Fruit fly (Drosophila melanogaster): ENCODE measurements around the gene CG17803.

The CG17803 gene

DNA sequence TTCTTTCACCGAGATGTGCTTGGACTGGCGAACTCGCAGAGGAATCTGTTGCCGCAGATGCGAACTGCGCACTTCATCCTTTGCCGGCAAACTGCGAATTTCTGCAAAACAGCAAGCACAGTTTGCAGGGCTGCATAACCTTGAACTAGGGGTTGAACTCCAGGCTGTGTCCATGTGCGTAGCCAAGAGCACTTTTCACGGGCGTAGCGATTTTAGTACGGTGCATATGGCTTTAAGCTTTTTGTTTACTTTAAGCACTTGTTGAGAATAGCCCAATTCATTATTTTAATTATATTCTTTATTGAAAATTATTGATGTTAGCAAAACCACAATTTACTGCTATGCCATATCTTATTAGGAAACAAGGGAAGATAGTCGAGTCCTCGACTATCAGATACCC lies at the start of gene CG17803:
CG17803 (minus strand) TSS at position 249 of the 400 bp plus-strand sequence.
- TF ChIP-seq Myc (optimal IDR thresholded peaks at IDR 0.05) (no peak), ttk (optimal IDR thresholded peaks at IDR 0.05) (no peak), psq (optimal IDR thresholded peaks at IDR 0.05) (no peak), insv (optimal IDR thresholded peaks at IDR 0.05) (no peak), Sin3A (optimal IDR thresholded peaks at IDR 0.05) (no peak), h (optimal IDR thresholded peaks at IDR 0.05) (no peak)

DNA sequence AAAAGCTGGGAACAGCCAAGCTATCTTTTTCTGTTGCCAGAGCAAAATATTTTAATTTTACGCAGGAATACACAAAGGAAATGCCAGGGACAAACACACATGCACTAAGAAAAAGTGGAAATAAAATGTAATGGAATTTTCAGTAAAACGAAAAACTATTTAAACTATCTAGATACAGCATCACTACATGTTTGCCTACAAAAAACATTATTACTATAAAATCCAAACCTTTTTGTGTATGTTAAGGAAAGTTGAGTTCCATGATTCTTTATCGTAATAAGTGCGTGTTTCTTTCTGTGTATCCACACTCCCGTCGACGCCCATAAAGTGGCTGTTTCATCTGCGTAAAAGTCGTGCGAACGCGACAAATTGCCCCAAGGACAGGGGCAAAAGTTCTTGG lies 47.9 kb upstream of the CG17803 start:
- TF ChIP-seq insv (optimal IDR thresholded peaks at IDR 0.05) (no peak), Myc (optimal IDR thresholded peaks at IDR 0.05) (no peak), psq (optimal IDR thresholded peaks at IDR 0.05) (no peak), Sin3A (optimal IDR thresholded peaks at IDR 0.05) (no peak), ttk (optimal IDR thresholded peaks at IDR 0.05) (no peak), h (optimal IDR thresholded peaks at IDR 0.05) (no peak)

DNA sequence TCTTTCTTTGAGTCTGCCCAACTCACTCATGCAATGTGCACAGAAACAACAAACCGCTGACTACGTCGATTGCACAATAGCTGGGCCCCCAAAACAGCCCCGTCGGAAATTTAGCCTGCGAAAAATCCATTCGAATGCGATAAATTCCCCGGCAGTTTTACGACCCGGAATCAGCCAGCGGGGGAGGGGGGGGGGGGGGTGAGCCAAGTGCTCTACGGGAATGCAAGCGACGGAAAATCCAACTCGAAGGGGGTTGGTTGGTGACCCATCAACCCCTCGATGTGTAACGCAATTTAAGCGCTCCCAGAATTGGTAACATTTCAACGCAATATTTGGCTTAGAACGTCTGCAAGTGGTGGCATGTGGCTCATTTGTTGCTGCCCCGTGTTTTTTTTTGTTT lies 45.7 kb upstream of the CG17803 start:
- TF ChIP-seq ttk (optimal IDR thresholded peaks at IDR 0.05) (no peak), insv (optimal IDR thresholded peaks at IDR 0.05) (no peak), h (optimal IDR thresholded peaks at IDR 0.05) (no peak), Sin3A (optimal IDR thresholded peaks at IDR 0.05) (no peak)

DNA sequence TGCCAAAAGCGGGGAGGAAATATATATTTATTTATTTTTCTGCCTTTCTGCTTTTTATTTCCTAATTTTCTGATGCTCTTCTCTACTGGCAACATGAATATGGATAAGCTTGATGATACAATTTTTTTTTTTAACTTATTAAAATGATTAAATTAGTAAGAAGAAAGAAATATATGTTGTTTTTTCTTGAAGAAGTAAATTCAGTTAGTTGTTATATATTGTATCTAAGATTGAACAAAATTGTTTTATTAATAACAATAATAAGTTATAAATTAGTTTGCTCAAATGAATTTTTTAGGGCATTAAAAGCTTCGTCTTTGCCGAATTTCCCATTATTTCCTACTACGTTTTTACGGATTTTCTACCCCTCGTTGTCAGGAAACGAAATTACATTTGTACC lies 29.2 kb upstream of the CG17803 start:
- no peak for TF ChIP-seq Myc (optimal IDR thresholded peaks at IDR 0.05)
- TF ChIP-seq h (optimal IDR thresholded peaks at IDR 0.05) = no peak
- TF ChIP-seq Sin3A (optimal IDR thresholded peaks at IDR 0.05) = no peak
- no peak for TF ChIP-seq ttk (optimal IDR thresholded peaks at IDR 0.05)
- TF ChIP-seq insv (optimal IDR thresholded peaks at IDR 0.05) = no peak
- no peak for TF ChIP-seq psq (optimal IDR thresholded peaks at IDR 0.05)

DNA sequence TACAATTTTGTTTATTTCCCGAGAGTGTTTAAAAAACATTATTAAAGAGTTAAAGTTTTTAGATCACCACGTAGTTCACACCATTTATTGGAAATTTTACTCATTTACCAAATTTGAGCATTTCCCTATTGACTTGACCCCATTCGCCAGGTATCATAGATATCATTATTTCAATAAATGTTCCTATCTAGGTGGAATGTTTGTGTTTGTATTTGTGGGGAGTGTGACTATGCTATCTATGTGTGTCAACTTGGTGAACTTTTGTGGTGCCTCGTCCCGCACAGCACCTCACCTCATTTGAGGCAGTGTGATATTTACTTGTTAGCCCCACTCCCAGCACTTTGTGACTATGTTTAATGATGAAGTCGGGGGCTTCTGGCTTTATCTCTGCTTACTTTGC lies 27.3 kb upstream of the CG17803 start:
- TF ChIP-seq Myc (optimal IDR thresholded peaks at IDR 0.05) = no peak
- no peak for TF ChIP-seq Sin3A (optimal IDR thresholded peaks at IDR 0.05)
- no peak for TF ChIP-seq insv (optimal IDR thresholded peaks at IDR 0.05)
- TF ChIP-seq h (optimal IDR thresholded peaks at IDR 0.05) = no peak
- no peak for TF ChIP-seq psq (optimal IDR thresholded peaks at IDR 0.05)
- TF ChIP-seq ttk (optimal IDR thresholded peaks at IDR 0.05) = no peak

DNA sequence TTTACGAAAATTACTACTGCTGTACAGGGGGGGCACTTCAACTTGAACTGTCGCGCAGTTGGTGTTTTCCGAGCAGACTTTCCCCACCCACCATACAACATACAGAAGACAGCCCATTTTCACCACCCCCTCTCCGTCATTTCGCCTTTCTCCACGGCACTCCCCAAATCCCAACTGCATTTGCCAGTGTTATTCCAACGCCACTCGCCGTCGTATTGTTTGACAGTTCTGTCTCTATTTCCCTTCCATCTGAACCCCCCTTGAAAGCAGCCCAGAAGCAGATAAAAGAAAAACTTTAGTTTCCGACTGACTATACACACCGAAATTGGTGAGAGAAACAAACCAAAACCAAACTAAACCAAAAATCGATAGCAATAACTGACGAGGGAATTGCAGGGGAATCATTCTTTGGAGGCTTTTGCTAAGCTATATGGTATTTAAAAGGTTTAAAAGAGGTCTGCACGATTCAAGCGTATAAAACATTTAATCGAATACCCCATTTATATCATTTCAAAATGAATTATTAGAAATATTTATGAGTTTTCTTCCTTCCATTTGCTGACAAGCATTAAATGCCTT lies 25.8 kb upstream of the CG17803 start:
- no peak for TF ChIP-seq psq (optimal IDR thresholded peaks at IDR 0.05)
- TF ChIP-seq h (optimal IDR thresholded peaks at IDR 0.05) = no peak
- no peak for TF ChIP-seq insv (optimal IDR thresholded peaks at IDR 0.05)
- TF ChIP-seq ttk (optimal IDR thresholded peaks at IDR 0.05) = no peak
- TF ChIP-seq Myc (optimal IDR thresholded peaks at IDR 0.05) = no peak
- no peak for TF ChIP-seq Sin3A (optimal IDR thresholded peaks at IDR 0.05)

DNA sequence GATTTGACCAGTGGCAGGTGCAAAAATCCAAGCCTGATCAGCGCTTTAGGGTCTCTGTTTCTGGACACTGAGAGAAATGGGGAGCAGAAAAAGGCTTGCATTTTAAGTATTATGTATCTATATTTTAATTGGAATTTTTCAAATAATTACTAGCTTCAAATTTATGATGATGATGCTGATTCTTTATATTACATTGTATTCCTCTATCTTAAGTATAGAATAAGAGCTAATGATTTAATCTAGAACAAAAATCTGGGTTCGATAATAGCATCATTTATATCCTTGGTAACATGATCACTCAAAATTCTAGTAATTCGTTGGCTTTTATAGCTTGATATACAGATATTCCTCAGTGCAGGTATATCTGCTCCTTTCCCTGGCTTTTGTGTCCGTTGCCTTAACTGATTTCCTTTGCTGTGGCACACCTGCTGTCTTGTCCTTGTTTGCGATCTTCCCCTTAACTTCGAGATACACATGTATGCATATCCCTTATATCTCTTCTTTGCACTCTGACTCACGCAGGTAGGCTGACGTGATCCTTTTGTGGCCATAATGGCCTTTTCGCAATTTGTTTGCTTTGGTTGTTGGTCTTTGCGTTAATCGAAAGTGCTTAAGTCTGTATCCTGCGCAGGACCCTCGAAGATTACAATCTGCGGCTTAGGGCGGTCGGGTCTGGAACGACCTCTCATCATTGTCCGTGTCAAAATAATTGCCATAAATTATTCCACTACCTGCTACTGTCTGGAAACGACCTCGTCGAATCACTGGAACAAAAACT lies 24.7 kb upstream of the CG17803 start:
- no peak for TF ChIP-seq Sin3A (optimal IDR thresholded peaks at IDR 0.05)
- TF ChIP-seq psq (optimal IDR thresholded peaks at IDR 0.05) = no peak

DNA sequence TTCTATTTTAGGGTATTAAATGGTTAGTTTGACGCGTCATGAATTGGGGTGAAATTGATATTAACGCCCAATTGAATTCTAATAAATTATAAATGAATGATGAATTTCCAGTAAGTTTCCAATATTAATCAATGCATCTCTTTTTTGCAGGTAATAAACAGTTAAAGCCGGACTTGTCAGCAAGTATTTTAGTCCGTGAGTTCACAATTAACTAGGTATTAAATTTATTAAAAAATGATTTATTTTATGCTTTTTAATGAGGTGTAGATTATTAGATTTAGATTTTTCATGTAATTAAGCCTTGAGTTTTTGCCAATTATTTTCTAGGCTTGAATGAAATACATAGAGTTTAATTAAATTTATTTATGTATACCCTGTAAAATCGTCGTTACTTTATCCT lies 20.4 kb upstream of the CG17803 start:
- TF ChIP-seq psq (optimal IDR thresholded peaks at IDR 0.05) (no peak), Myc (optimal IDR thresholded peaks at IDR 0.05) (no peak), Sin3A (optimal IDR thresholded peaks at IDR 0.05) (no peak), insv (optimal IDR thresholded peaks at IDR 0.05) (no peak), ttk (optimal IDR thresholded peaks at IDR 0.05) (no peak), h (optimal IDR thresholded peaks at IDR 0.05) (no peak)

DNA sequence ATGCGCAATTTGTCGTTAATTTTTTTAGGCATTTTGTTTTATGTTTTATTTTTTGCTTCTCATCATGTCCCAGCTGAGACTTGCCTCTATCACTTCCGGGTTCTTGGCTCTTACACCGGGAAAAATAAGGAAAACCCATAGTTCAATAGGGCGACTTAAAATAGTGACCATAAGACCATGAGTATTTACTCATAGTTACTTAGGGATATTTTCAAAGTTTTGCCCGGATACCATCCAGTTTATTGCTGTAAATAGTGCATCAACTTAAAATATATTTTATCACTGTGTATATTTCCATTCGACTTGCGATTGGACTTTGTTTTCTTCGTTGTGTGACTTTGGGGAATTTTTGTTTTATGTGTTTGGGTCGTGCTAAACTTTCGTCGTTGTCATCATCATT lies 17.5 kb upstream of the CG17803 start:
- no peak for TF ChIP-seq insv (optimal IDR thresholded peaks at IDR 0.05)
- TF ChIP-seq ttk (optimal IDR thresholded peaks at IDR 0.05) = no peak
- no peak for TF ChIP-seq Sin3A (optimal IDR thresholded peaks at IDR 0.05)

DNA sequence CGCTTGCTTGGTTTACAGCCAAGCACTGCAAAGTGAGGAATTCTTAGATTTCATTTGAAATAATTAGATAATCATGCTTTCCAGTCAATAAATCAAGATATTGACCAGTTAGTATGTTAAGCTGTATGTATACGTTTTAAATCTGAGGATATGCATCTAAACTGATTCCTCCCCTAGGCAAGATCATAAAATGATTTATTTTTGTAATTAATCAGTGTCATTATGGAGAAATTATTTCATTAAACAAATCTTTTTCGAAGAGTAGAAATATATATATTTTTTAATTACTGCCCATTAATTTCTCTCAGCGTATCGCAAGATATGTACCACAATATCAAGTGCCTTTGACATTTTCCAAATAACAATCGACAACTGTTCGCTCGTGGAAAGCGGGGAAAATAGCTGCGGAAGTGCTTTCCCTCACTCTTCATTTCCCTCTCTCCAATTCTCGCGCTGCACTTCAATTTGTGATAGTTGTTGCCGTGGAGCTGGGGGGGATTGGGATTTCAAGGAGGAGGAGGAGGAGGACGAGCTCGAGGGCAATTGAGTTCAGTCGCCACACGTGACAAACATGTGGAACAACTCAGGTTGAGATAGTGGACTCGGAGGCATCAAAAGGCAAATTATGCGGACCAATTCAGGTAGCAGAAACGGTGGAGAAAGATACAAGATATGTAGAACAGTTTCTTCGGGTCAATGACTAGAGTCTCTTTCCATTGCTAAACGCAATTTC lies 13.0 kb upstream of the CG17803 start:
- TF ChIP-seq psq (optimal IDR thresholded peaks at IDR 0.05) = no peak

DNA sequence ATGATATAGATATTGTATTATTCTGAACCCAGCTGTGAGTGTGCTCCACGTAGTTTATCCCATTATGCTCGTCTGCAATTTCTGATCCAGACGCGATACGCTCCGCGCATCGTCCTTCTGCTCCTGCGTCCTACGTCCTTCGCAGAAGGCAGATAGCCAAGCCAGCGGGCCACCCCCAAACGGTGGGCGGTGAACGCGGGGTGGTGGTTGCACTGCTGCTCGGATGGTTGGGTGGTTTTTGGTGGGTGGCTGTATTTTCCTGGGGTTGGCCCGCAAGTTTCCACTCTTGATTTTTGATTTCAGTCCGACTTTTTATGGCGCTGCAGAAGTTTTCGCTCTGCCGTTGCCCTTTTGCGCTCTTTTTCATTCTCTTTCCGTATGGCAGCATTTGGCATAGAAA lies 11.2 kb upstream of the CG17803 start:
- TF ChIP-seq Sin3A (optimal IDR thresholded peaks at IDR 0.05) (no peak), psq (optimal IDR thresholded peaks at IDR 0.05) (no peak), insv (optimal IDR thresholded peaks at IDR 0.05) (no peak), ttk (optimal IDR thresholded peaks at IDR 0.05) (no peak), Myc (optimal IDR thresholded peaks at IDR 0.05) (no peak), h (optimal IDR thresholded peaks at IDR 0.05) (no peak)

DNA sequence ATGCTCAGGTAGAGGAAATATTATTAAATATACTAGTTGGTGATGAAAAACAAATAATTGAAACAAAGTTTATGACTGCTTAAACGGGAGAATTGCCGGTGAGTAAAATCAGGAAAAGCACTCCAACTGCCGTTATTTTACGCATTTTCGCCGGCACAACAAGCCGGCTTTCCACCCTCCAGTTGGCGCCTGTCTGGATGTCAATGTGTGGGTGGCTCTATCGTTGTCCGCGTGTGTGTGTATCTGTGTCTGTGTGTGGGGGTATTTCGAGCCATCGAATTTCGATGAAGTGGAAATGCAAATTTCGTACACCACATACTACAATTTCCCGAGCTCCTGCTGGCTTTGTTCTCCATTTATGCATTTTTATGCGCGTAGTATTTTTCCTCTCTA lies 10.4 kb upstream of the CG17803 start:
- no peak for TF ChIP-seq ttk (optimal IDR thresholded peaks at IDR 0.05)
- no peak for TF ChIP-seq psq (optimal IDR thresholded peaks at IDR 0.05)
- no peak for TF ChIP-seq h (optimal IDR thresholded peaks at IDR 0.05)
- TF ChIP-seq Sin3A (optimal IDR thresholded peaks at IDR 0.05) = no peak
- no peak for TF ChIP-seq insv (optimal IDR thresholded peaks at IDR 0.05)
- TF ChIP-seq Myc (optimal IDR thresholded peaks at IDR 0.05) = no peak

Measured in Kc167 (cell line).